Fruit fly (Drosophila melanogaster): ENCODE results near the gene CG15473.
A peak's percentile ranks its signal among the peaks of the same experiment; 100 is the strongest.

- TF ChIP-seq CG7101 (tag; optimal IDR thresholded peaks at IDR 0.05) (no peak), Mnt (GFP tag; optimal IDR thresholded peaks at IDR 0.05) (peak; percentile 11), toe (GFP tag; optimal IDR thresholded peaks at IDR 0.05) (no peak), CG5204 (GFP tag; optimal IDR thresholded peaks at IDR 0.05) (no peak), cic (GFP tag; optimal IDR thresholded peaks at IDR 0.05) (no peak), CG33017 (tag; optimal IDR thresholded peaks at IDR 0.05) (no peak)
Measured at dm6 chrX:4678146-4678912, 24.0 kb upstream of the CG15473 start.
